Worm (Caenorhabditis elegans): Measurements from ENCODE around the gene Y43F8B.29.

DNA sequence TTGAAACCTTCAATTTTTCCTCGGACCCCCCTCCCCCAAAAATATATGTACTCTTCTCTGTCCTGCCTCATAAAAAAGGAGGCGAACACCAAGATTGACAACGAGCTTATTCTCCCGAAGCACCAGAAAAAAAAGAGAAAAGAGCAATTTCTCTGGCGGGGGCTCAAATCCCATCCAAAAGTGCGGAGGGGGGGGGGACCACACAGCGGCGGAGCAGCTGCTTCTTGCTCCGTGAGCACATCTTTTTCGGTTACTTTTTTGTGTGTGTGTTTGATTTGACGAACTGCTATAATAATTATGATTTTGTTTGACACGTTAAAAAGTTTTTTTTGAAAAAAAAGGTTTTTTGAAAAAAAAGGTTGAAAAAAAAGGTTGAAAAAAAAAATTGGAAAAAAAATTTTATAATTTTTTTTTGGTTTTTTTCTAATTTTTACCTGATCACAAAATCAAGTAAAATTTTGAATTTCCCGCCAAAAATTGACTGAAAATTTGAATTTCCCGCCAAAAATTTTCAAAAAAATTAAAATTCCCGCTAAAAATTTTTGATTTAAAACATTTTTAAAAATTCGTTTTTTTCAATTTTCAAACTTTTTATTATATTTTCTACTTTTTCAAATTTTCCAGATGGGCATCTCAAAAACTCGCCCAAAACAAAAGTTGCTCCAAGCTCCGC lies 17.4 kb upstream of the Y43F8B.29 start, which contains the start of gene Y43F8B.10:
- no peak for TF ChIP-seq tab-1 (GFP tag; IDR thresholded peaks at IDR 0.05)
- TF ChIP-seq flt-1 (GFP tag; IDR thresholded peaks at IDR 0.05): no peak
- TF ChIP-seq klf-2 (GFP tag; conservative IDR thresholded peaks at IDR 0.05): no peak
- no peak for TF ChIP-seq ztf-23 (GFP tag; IDR thresholded peaks at IDR 0.05)
- TF ChIP-seq med-1 (GFP tag; optimal IDR thresholded peaks at IDR 0.05; ENCODE audit: insufficient read depth): no peak
